Fruit fly (Drosophila melanogaster) S2 (cell line): ENCODE results near the gene shakB.

Source experiments
- CG8478 ChIP-seq: fragments of >200 bp; optimal IDR thresholded peaks from 2 replicates; lab custom pipeline; 2018
- CTCF ChIP-seq, 2 experiments: fragments of >200 bp; optimal IDR thresholded peaks; 2 replicates each; lab custom pipeline; 2018

DNA sequence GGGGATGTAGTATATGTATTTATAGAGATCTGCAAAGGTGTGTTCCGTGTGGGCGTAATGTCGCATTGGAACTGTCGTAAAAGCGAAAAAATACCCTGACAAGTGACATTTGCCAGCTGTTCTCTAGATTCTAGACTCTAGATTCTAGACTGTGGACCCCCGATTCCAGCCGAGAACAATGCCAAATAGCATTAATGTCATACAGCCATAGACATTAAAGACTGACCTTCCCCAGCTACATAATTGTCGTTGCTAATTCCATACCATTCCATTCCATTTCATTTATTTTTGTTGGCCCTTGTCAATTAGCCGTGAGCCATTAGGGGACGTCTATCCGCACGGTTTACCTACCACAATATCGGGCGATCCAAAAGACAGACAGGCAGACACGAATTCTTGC, 150.6 kb downstream of the shakB start:
- TF ChIP-seq CG8478 (lab: Kevin White, UChicago) (no peak), CTCF (optimal IDR thresholded peaks at IDR 0.05; lab: Kevin White, UChicago) (no peak)
